Fruit fly (Drosophila melanogaster): ENCODE results near the gene Zw10.

Gene Zw10

DNA sequence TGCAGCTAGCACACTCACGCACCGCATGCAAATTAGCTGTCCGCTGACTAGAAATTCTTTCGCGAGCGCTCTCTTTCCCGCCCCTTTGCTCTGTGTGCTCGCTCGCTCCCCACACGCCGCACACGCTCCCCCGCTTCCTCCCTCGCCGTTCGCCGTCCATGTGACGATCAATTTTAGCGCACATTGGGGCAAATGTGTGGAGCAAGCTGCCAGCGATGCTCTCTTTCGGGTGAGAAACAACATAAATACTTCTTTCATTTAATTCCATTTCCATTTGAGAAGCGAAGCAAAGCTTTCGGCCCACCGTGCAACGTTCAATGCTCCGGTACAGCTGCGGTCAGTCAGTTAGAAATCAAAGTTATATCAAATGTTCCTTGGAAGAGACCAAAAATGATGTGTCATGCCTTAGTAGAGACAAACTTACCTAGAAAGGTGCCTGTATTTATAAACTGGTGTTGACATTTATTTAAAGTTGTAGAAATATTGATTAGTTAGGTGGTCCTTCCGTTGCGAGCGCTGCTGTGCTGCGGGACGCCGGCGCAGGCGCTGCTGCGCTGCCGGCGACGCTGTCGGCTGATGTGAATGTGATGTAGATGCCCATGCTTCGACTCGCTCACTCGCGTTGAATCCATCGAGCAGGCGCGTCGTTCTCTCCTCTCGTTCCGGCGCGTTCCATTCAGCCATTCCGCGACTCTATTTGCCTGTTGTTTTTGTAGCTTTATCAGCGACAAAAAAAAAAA is 42.2 kb downstream of the Zw10 start (continued):
- TF ChIP-seq fd96Cb (tag; optimal IDR thresholded peaks at IDR 0.05): peak; percentile 95
- TF ChIP-seq Oaz (GFP tag; IDR thresholded peaks at IDR 0.05): peak; percentile 96
- TF ChIP-seq Usf (GFP tag; optimal IDR thresholded peaks at IDR 0.05): peak; percentile 93
- peak in 1 of 2 experiments; percentile 71 for TF ChIP-seq crp (GFP tag; optimal IDR thresholded peaks at IDR 0.05)
- TF ChIP-seq stc (GFP tag; IDR thresholded peaks at IDR 0.05): peak; percentile 96
- TF ChIP-seq CG7963 (GFP tag; IDR thresholded peaks at IDR 0.05; ENCODE audit: partially characterized antibody): 0 out of 3 replicates have a peak, but pooled peaks have one; percentile 52
- peak; percentile 95 for TF ChIP-seq Asciz (GFP tag; optimal IDR thresholded peaks at IDR 0.05)
- TF ChIP-seq HLHmδ (GFP tag; optimal IDR thresholded peaks at IDR 0.05): peak; percentile 65
- TF ChIP-seq CG13624 (GFP tag; optimal IDR thresholded peaks at IDR 0.05): peak; percentile 98
- TF ChIP-seq CG7372 (GFP tag; IDR thresholded peaks at IDR 0.05): peak; percentile 92
- TF ChIP-seq HmgZ (tag; optimal IDR thresholded peaks at IDR 0.05): peak; percentile 99
- TF ChIP-seq NFAT (GFP tag; IDR thresholded peaks at IDR 0.05): peak; percentile 92
- no peak for TF ChIP-seq unc-4 (GFP tag; IDR thresholded peaks at IDR 0.05; ENCODE audit: partially characterized antibody)
- TF ChIP-seq pho (GFP tag; optimal IDR thresholded peaks at IDR 0.05): peak; percentile 96
- TF ChIP-seq CG3847 (GFP tag; IDR thresholded peaks at IDR 0.05): peak; percentile 96
- TF ChIP-seq Gug (GFP tag; IDR thresholded peaks at IDR 0.05): peak; percentile 91; the same call in 3 of the 4 replicates
- TF ChIP-seq CG14965 (GFP tag; optimal IDR thresholded peaks at IDR 0.05; ENCODE audit: borderline replicate concordance): peak; percentile 78
- peak; percentile 94 for TF ChIP-seq otp (GFP tag; IDR thresholded peaks at IDR 0.05)
- TF ChIP-seq wdn (GFP tag; IDR thresholded peaks at IDR 0.05): peak; percentile 95
- TF ChIP-seq dmrt99B (tag; optimal IDR thresholded peaks at IDR 0.05): peak; percentile 98
- peak; percentile 89 for TF ChIP-seq gsb (GFP tag; IDR thresholded peaks at IDR 0.05)
- TF ChIP-seq Dip3 (GFP tag; optimal IDR thresholded peaks at IDR 0.05): peak; percentile 96
- TF ChIP-seq Nf-YC (tag; optimal IDR thresholded peaks at IDR 0.05): peak; percentile 88
- peak; percentile 86 for TF ChIP-seq CG3163 (GFP tag; optimal IDR thresholded peaks at IDR 0.05)
- TF ChIP-seq abd-A (tag; optimal IDR thresholded peaks at IDR 0.05): peak; percentile 89
- TF ChIP-seq NC2β (GFP tag; optimal IDR thresholded peaks at IDR 0.05): peak; percentile 96
- peak; percentile 94 for TF ChIP-seq CG11456 (GFP tag; IDR thresholded peaks at IDR 0.05)
- peak; percentile 95 for TF ChIP-seq CG14050 (GFP tag; IDR thresholded peaks at IDR 0.05)
- TF ChIP-seq pnt (GFP tag; optimal IDR thresholded peaks at IDR 0.05): peak; percentile 94
- TF ChIP-seq Bteb2 (GFP tag; optimal IDR thresholded peaks at IDR 0.05): peak; percentile 94
- TF ChIP-seq CG10462 (GFP tag; optimal IDR thresholded peaks at IDR 0.05): peak; percentile 93
- TF ChIP-seq Sin3A (optimal IDR thresholded peaks at IDR 0.05): no peak
- TF ChIP-seq Fer1 (GFP tag; optimal IDR thresholded peaks at IDR 0.05): peak; percentile 98
- TF ChIP-seq jigr1 (GFP tag; IDR thresholded peaks at IDR 0.05): peak; percentile 90
- TF ChIP-seq NC2α (GFP tag; optimal IDR thresholded peaks at IDR 0.05): peak; percentile 95
- no peak; the same call in 2 of the 3 replicates for TF ChIP-seq zen2 (GFP tag; IDR thresholded peaks at IDR 0.05; ENCODE audit: partially characterized antibody)
- peak; percentile 90 for TF ChIP-seq bowl (GFP tag; IDR thresholded peaks at IDR 0.05)
- peak; percentile 89 for TF ChIP-seq klu (GFP tag; IDR thresholded peaks at IDR 0.05)
- peak; percentile 92 for TF ChIP-seq Atf3 (GFP tag; optimal IDR thresholded peaks at IDR 0.05)
- TF ChIP-seq fru (optimal IDR thresholded peaks at IDR 0.05): no peak
- peak; percentile 93 for TF ChIP-seq CG4854 (GFP tag; optimal IDR thresholded peaks at IDR 0.05)
- TF ChIP-seq dysf (GFP tag; IDR thresholded peaks at IDR 0.05): peak; percentile 97
- peak; percentile 74 for TF ChIP-seq dan (GFP tag; IDR thresholded peaks at IDR 0.05)
- TF ChIP-seq ssp (GFP tag; IDR thresholded peaks at IDR 0.05): peak; percentile 84
- peak; percentile 97 for TF ChIP-seq Atf6 (GFP tag; IDR thresholded peaks at IDR 0.05)
- peak; percentile 91 for TF ChIP-seq ranshi (GFP tag; IDR thresholded peaks at IDR 0.05)
- no peak for TF ChIP-seq prd (optimal IDR thresholded peaks at IDR 0.05)
- TF ChIP-seq prd (GFP tag; IDR thresholded peaks at IDR 0.05): peak; percentile 97
- TF ChIP-seq dimm (GFP tag; IDR thresholded peaks at IDR 0.05): peak; percentile 93
- no peak for TF ChIP-seq CG15479 (GFP tag; optimal IDR thresholded peaks at IDR 0.05)
- TF ChIP-seq CG16863 (GFP tag; optimal IDR thresholded peaks at IDR 0.05): peak; percentile 97
